Worm (Caenorhabditis elegans): ENCODE data around the gene etr-1.

The etr-1 gene

ce11 chrII:163229-163628 is 1.1 kb downstream of the etr-1 start:
- peak; percentile 98 for TF ChIP-seq ces-1 (GFP tag; optimal IDR thresholded peaks at IDR 0.05)
- no peak for TF ChIP-seq M03D4.4 (tag; optimal IDR thresholded peaks at IDR 0.05)

DNA sequence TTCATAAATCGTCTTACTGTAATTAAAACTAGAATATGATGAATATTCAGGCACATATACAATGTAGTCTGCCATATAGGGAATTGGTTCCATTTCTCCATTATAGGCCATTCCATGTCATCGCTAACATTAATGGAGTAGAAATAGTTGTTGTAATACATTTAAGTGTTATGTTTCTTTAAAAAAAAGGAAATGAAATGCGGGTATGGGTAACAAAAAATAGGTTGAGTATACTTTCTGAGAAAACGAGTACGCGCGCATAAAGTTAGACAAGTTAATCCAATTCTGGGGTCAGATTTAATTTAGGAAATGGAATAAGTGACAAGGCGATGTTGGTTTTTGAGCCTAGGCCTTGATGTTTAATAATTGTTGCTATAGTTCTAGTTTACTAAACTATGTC is 11.5 kb downstream of the etr-1 start, which contains the start of gene T01D1.7:
Gene T01D1.7 (minus strand): TSS at position 101 of the 400 bp plus-strand sequence.
- TF ChIP-seq drap-1 (GFP tag; optimal IDR thresholded peaks at IDR 0.05) (no peak), ces-1 (GFP tag; optimal IDR thresholded peaks at IDR 0.05) (peak; percentile 67), lsy-2 (tag; optimal IDR thresholded peaks at IDR 0.05) (no peak), sem-2 (GFP tag; optimal IDR thresholded peaks at IDR 0.05) (no peak), tbx-8 (GFP tag; optimal IDR thresholded peaks at IDR 0.05) (no peak), ceh-43 (GFP tag; optimal IDR thresholded peaks at IDR 0.05) (no peak), mep-1 (tag; optimal IDR thresholded peaks at IDR 0.05) (no peak)

- TF ChIP-seq cnd-1 (tag; optimal IDR thresholded peaks at IDR 0.05) (no peak), nhr-237 (tag; optimal IDR thresholded peaks at IDR 0.05) (no peak), mab-5 (tag; optimal IDR thresholded peaks at IDR 0.05) (no peak), elt-1 (tag; optimal IDR thresholded peaks at IDR 0.05; ENCODE audit: borderline replicate concordance, insufficient read depth) (no peak), lin-32 (GFP tag; optimal IDR thresholded peaks at IDR 0.05) (no peak), ztf-11 (tag; optimal IDR thresholded peaks at IDR 0.05) (no peak), nhr-12 (tag; optimal IDR thresholded peaks at IDR 0.05) (no peak), hlh-1 (tag; optimal IDR thresholded peaks at IDR 0.05) (no peak), elt-3 (tag; optimal IDR thresholded peaks at IDR 0.05) (no peak), blmp-1 (tag; optimal IDR thresholded peaks at IDR 0.05) (no peak), ham-2 (GFP tag; optimal IDR thresholded peaks at IDR 0.05) (no peak), bed-3 (GFP tag; optimal IDR thresholded peaks at IDR 0.05) (no peak), ceh-43 (GFP tag; optimal IDR thresholded peaks at IDR 0.05) (no peak), ceh-83 (GFP tag; optimal IDR thresholded peaks at IDR 0.05) (no peak), unc-39 (tag; optimal IDR thresholded peaks at IDR 0.05) (no peak), nhr-2 (tag; optimal IDR thresholded peaks at IDR 0.05) (no peak), sem-2 (GFP tag; optimal IDR thresholded peaks at IDR 0.05) (no peak), zip-8 (tag; optimal IDR thresholded peaks at IDR 0.05) (no peak)
Measured at ce11 chrII:175868-176267, 13.7 kb downstream of the etr-1 start, which contains the start of gene T01D1.3. T01D1.3 (minus strand) TSS chrII:175968.

DNA sequence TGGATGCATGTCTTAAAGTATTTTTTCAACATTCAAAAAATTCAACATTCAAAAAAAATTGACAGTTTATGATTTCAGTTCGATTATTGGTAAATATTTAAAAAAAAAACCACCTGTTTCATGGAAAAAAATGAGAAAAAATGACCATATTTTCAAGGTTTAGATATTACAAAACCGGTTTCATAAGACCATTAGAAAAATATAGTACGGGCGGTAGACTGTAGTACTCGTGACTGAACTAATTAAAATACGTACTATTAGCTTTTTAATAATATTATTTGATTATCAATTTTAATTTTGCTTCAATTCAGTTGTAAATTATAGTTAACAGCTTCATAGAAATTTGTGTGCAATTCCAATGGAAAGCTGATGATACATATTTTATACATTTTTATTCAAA is 14.4 kb downstream of the etr-1 start:
- TF ChIP-seq nhr-28 (tag; optimal IDR thresholded peaks at IDR 0.05) (no peak), unc-120 (tag; optimal IDR thresholded peaks at IDR 0.05; ENCODE audit: poor library complexity, severe bottlenecking) (no peak), nhr-237 (tag; optimal IDR thresholded peaks at IDR 0.05) (no peak), lsy-2 (tag; optimal IDR thresholded peaks at IDR 0.05) (no peak), pha-4 (tag; optimal IDR thresholded peaks at IDR 0.05) (no peak), drap-1 (GFP tag; optimal IDR thresholded peaks at IDR 0.05) (no peak), ceh-43 (GFP tag; optimal IDR thresholded peaks at IDR 0.05) (no peak), ham-2 (GFP tag; optimal IDR thresholded peaks at IDR 0.05) (no peak), mep-1 (tag; optimal IDR thresholded peaks at IDR 0.05) (no peak), elt-1 (tag; optimal IDR thresholded peaks at IDR 0.05; ENCODE audit: borderline replicate concordance, insufficient read depth) (no peak), tbx-8 (GFP tag; optimal IDR thresholded peaks at IDR 0.05) (no peak), sptf-1 (tag; optimal IDR thresholded peaks at IDR 0.05) (no peak), ztf-11 (tag; optimal IDR thresholded peaks at IDR 0.05) (no peak), lin-32 (GFP tag; optimal IDR thresholded peaks at IDR 0.05) (no peak), nhr-76 (tag; optimal IDR thresholded peaks at IDR 0.05) (no peak), M03D4.4 (tag; optimal IDR thresholded peaks at IDR 0.05) (no peak), sem-2 (GFP tag; optimal IDR thresholded peaks at IDR 0.05) (no peak), ceh-39 (tag; optimal IDR thresholded peaks at IDR 0.05) (no peak)

DNA sequence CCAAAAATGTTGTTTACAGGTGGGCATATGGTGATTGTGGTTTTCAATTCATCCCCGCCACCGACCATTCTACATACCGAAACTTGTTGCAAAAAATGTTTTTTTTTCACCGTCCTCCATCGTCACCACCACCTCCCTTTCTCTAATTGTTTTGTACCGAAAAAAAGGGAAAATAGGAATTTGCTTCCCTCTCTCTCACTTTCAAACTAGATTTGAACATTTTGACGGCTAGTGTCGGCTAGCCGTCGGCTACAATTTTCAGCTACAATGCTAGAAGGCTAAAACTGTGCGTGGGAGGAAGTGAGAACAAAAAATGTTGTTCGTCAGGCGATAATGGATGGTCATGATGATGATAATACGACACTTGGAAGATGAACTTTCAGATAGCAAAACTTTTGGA is 16.0 kb downstream of the etr-1 start:
- TF ChIP-seq elt-3 (tag; optimal IDR thresholded peaks at IDR 0.05) (no peak), tbx-8 (GFP tag; optimal IDR thresholded peaks at IDR 0.05) (no peak), bed-3 (GFP tag; optimal IDR thresholded peaks at IDR 0.05) (no peak), nhr-76 (tag; optimal IDR thresholded peaks at IDR 0.05) (no peak), nhr-2 (tag; optimal IDR thresholded peaks at IDR 0.05) (no peak), M03D4.4 (tag; optimal IDR thresholded peaks at IDR 0.05) (no peak)

ce11 chrII:178993-179392 is 16.8 kb downstream of the etr-1 start, which contains the start of gene T01D1.4:
T01D1.4 (minus strand) TSS chrII:179093.
- TF ChIP-seq flh-1 (GFP tag; optimal IDR thresholded peaks at IDR 0.05): no peak
- TF ChIP-seq bed-3 (GFP tag; optimal IDR thresholded peaks at IDR 0.05): no peak
- no peak for TF ChIP-seq ztf-11 (tag; optimal IDR thresholded peaks at IDR 0.05)
